Worm (Caenorhabditis elegans): ENCODE results near the gene pho-13.

pho-13 gene

ce11 chrII:8787376-8787775 lies 19.4 kb downstream of the pho-13 start (continued):
- TF ChIP-seq elt-1 (tag; optimal IDR thresholded peaks at IDR 0.05) = no peak
- peak; percentile 96 for TF ChIP-seq sem-4 (tag; optimal IDR thresholded peaks at IDR 0.05)
- TF ChIP-seq aly-2 (tag; optimal IDR thresholded peaks at IDR 0.05) = no peak
- peak; percentile 60 for TF ChIP-seq blmp-1 (tag; optimal IDR thresholded peaks at IDR 0.05; ENCODE audit: insufficient read depth)

ce11 chrII:8785875-8786274 lies 20.9 kb downstream of the pho-13 start:
- TF ChIP-seq nhr-25 (tag; optimal IDR thresholded peaks at IDR 0.05) = no peak
- TF ChIP-seq nhr-129 (tag; optimal IDR thresholded peaks at IDR 0.05) = peak; percentile 46
- TF ChIP-seq sma-9 (GFP tag; optimal IDR thresholded peaks at IDR 0.05) = peak; percentile 25
- no peak for TF ChIP-seq sma-9 (tag; optimal IDR thresholded peaks at IDR 0.05)
- peak; percentile 39 for TF ChIP-seq ztf-4 (tag; optimal IDR thresholded peaks at IDR 0.05)
- peak in 1 of 2 experiments; percentile 46 for TF ChIP-seq lsy-2 (tag; optimal IDR thresholded peaks at IDR 0.05)
- TF ChIP-seq aly-2 (tag; optimal IDR thresholded peaks at IDR 0.05) = no peak
- TF ChIP-seq sem-4 (tag; optimal IDR thresholded peaks at IDR 0.05) = peak; percentile 32
- no peak for TF ChIP-seq blmp-1 (tag; optimal IDR thresholded peaks at IDR 0.05; ENCODE audit: insufficient read depth)
- TF ChIP-seq C34F6.9 (tag; optimal IDR thresholded peaks at IDR 0.05) = peak; percentile 35
- peak; percentile 13 for TF ChIP-seq nhr-11 (tag; optimal IDR thresholded peaks at IDR 0.05)
- TF ChIP-seq snpc-4 (tag; optimal IDR thresholded peaks at IDR 0.05) = peak; percentile 8
- TF ChIP-seq mdl-1 (tag; optimal IDR thresholded peaks at IDR 0.05) = peak; percentile 45 to 58

- TF ChIP-seq gmeb-1 (tag; optimal IDR thresholded peaks at IDR 0.05) = no peak
- peak; percentile 71 for TF ChIP-seq crh-2 (tag; optimal IDR thresholded peaks at IDR 0.05)
- TF ChIP-seq alr-1 (tag; optimal IDR thresholded peaks at IDR 0.05) = no peak
- TF ChIP-seq lin-13 (GFP tag; optimal IDR thresholded peaks at IDR 0.05) = no peak
- peak; percentile 23 for TF ChIP-seq sem-4 (tag; optimal IDR thresholded peaks at IDR 0.05)
- no peak for TF ChIP-seq peb-1 (tag; optimal IDR thresholded peaks at IDR 0.05)
- TF ChIP-seq zag-1 (tag; optimal IDR thresholded peaks at IDR 0.05) = peak; percentile 33
- peak; percentile 6 for TF ChIP-seq fos-1 (tag; optimal IDR thresholded peaks at IDR 0.05)
- no peak for TF ChIP-seq nhr-21 (tag; optimal IDR thresholded peaks at IDR 0.05)
- TF ChIP-seq nhr-12 (tag; optimal IDR thresholded peaks at IDR 0.05) = no peak
- no peak for TF ChIP-seq nhr-11 (tag; optimal IDR thresholded peaks at IDR 0.05)
- TF ChIP-seq lsy-2 (tag; optimal IDR thresholded peaks at IDR 0.05) = peak in 1 of 2 experiments; percentile 41
- no peak for TF ChIP-seq nhr-10 (tag; optimal IDR thresholded peaks at IDR 0.05)
- peak; percentile 48 for TF ChIP-seq nhr-129 (tag; optimal IDR thresholded peaks at IDR 0.05)
- TF ChIP-seq mab-5 (tag; optimal IDR thresholded peaks at IDR 0.05) = no peak
- no peak for TF ChIP-seq skn-1 (tag; optimal IDR thresholded peaks at IDR 0.05)
- TF ChIP-seq blmp-1 (tag; optimal IDR thresholded peaks at IDR 0.05; ENCODE audit: insufficient read depth) = no peak
- peak; percentile 49 for TF ChIP-seq F13H6.1 (tag; optimal IDR thresholded peaks at IDR 0.05)
- TF ChIP-seq lin-39 (tag; optimal IDR thresholded peaks at IDR 0.05) = no peak
- TF ChIP-seq nhr-6 (tag; optimal IDR thresholded peaks at IDR 0.05) = no peak
- TF ChIP-seq ceh-82 (tag; optimal IDR thresholded peaks at IDR 0.05) = no peak
- no peak for TF ChIP-seq dmd-4 (tag; optimal IDR thresholded peaks at IDR 0.05)
- no peak for TF ChIP-seq ztf-11 (tag; optimal IDR thresholded peaks at IDR 0.05)
- peak; percentile 71 for TF ChIP-seq unc-55 (GFP tag; optimal IDR thresholded peaks at IDR 0.05)
- no peak for TF ChIP-seq nhr-77 (tag; optimal IDR thresholded peaks at IDR 0.05)
- TF ChIP-seq aly-2 (tag; optimal IDR thresholded peaks at IDR 0.05) = no peak
- peak; percentile 82 for TF ChIP-seq ama-1 (optimal IDR thresholded peaks at IDR 0.05)
- no peak for TF ChIP-seq egl-27 (tag; optimal IDR thresholded peaks at IDR 0.05)
- TF ChIP-seq sma-3 (GFP tag; optimal IDR thresholded peaks at IDR 0.05) = no peak
- no peak for TF ChIP-seq unc-62 (GFP tag; optimal IDR thresholded peaks at IDR 0.05)
- no peak for TF ChIP-seq unc-39 (tag; optimal IDR thresholded peaks at IDR 0.05)
- no peak for TF ChIP-seq ZK546.5 (tag; optimal IDR thresholded peaks at IDR 0.05)
- TF ChIP-seq sma-9 (GFP tag; optimal IDR thresholded peaks at IDR 0.05) = peak; percentile 28
- TF ChIP-seq sma-9 (tag; optimal IDR thresholded peaks at IDR 0.05) = no peak
- no peak for TF ChIP-seq Y55F3AM.14 (GFP tag; optimal IDR thresholded peaks at IDR 0.05)
- no peak for TF ChIP-seq ceh-16 (tag; optimal IDR thresholded peaks at IDR 0.05)
- TF ChIP-seq mbf-1 (tag; optimal IDR thresholded peaks at IDR 0.05) = no peak
- TF ChIP-seq lin-11 (tag; optimal IDR thresholded peaks at IDR 0.05) = no peak
- peak; percentile 20 for TF ChIP-seq ztf-4 (tag; optimal IDR thresholded peaks at IDR 0.05)
- no peak for TF ChIP-seq elt-3 (tag; optimal IDR thresholded peaks at IDR 0.05)
- peak; percentile 86 for TF ChIP-seq C34F6.9 (tag; optimal IDR thresholded peaks at IDR 0.05)
- TF ChIP-seq snpc-4 (tag; optimal IDR thresholded peaks at IDR 0.05) = peak; percentile 13
- TF ChIP-seq ztf-1 (GFP tag; conservative IDR thresholded peaks at IDR 0.05) = no peak
- no peak for TF ChIP-seq nhr-237 (tag; optimal IDR thresholded peaks at IDR 0.05)
- TF ChIP-seq nhr-23 (tag; optimal IDR thresholded peaks at IDR 0.05) = no peak
- TF ChIP-seq R02D3.7 (tag; optimal IDR thresholded peaks at IDR 0.05) = no peak
Measured at ce11 chrII:8784235-8784928, 22.4 kb downstream of the pho-13 start.

All from whole organism, L2 larva.